Worm (Caenorhabditis elegans) whole organism, young adult: Measurements from ENCODE around the gene srh-288.

ENCODE experiments used
- F57A8.1 ChIP-seq: fragments of 200-800 bp; sonication (Bioruptor generic); optimal IDR thresholded peaks from 2 replicates; lab custom pipeline; 2018; ENCODE audit warnings: mild to moderate bottlenecking, missing genetic modification characterization, moderate library complexity, missing compliant biosample characterization
- bed-2 ChIP-seq: fragments of 200-800 bp; sonication (Bioruptor generic); IDR thresholded peaks from 2 replicates; pipeline ENCODE4 v1.3.6; 2022; ENCODE audit warnings: missing genetic modification reagents, missing genetic modification characterization, missing compliant biosample characterization
- nhr-90 ChIP-seq: sonication (generic microtip); optimal IDR thresholded peaks from 2 replicates; lab custom pipeline; 2016; ENCODE audit warnings: missing genotype, mild to moderate bottlenecking, missing genetic modification characterization, missing compliant biosample characterization
- ztf-3 ChIP-seq: fragments of 200-800 bp; sonication (Bioruptor generic); optimal IDR thresholded peaks from 2 replicates; lab custom pipeline; 2018; ENCODE audit warnings: mild to moderate bottlenecking, missing genetic modification characterization, missing compliant biosample characterization

- TF ChIP-seq nhr-90 (no peak), ztf-3 (GFP tag; lab: Kevin White, UChicago) (no peak), F57A8.1 (GFP tag; lab: Kevin White, UChicago) (no peak), bed-2 (GFP tag; lab: Robert Waterston, UW) (no peak)
Observed at ce11 chrV:17821805-17822204, 26.2 kb upstream of the srh-288 start, which contains the start of gene srh-300.
